Worm (Caenorhabditis elegans) whole organism, early embryonic: ENCODE data around the gene C16C8.14.

Experiments used
- B0310.2 ChIP-seq: sonication (generic microtip); optimal IDR thresholded peaks from 2 replicates; lab custom pipeline; 2016; ENCODE audit warnings: mild to moderate bottlenecking, missing genetic modification characterization, missing compliant biosample characterization
- F13C5.2 ChIP-seq: sonication (generic microtip); optimal IDR thresholded peaks from 2 replicates; lab custom pipeline; 2017; ENCODE audit warnings: mild to moderate bottlenecking, missing genetic modification characterization, inconsistent platforms, missing compliant biosample characterization
- aly-1 ChIP-seq: sonication (generic microtip); optimal IDR thresholded peaks from 2 replicates; lab custom pipeline; 2016; ENCODE audit warnings: missing genetic modification characterization, missing compliant biosample characterization
- ama-1 ChIP-seq: fragments of 150-350 bp; optimal IDR thresholded peaks from 2 replicates; lab custom pipeline; 2014
- ceh-13 ChIP-seq: fragments of 200-800 bp; sonication (Bioruptor generic); optimal IDR thresholded peaks from 2 replicates; lab custom pipeline; 2018; ENCODE audit warnings: mild to moderate bottlenecking, missing genetic modification characterization, missing compliant biosample characterization
- ceh-36 ChIP-seq: sonication (generic microtip); optimal IDR thresholded peaks from 2 replicates; lab custom pipeline; 2016; ENCODE audit warnings: missing genetic modification characterization, inconsistent platforms, missing compliant biosample characterization
- ets-7 ChIP-seq: sonication (generic microtip); optimal IDR thresholded peaks from 2 replicates; lab custom pipeline; 2016; ENCODE audit warnings: missing genotype, missing genetic modification characterization, missing compliant biosample characterization
- flt-1 ChIP-seq: fragments of 200-800 bp; sonication (Bioruptor generic); IDR thresholded peaks from 2 replicates; pipeline ENCODE4 v1.3.6; 2022; ENCODE audit warnings: missing genetic modification characterization, missing compliant biosample characterization
- hmbx-1 ChIP-seq: sonication (generic microtip); optimal IDR thresholded peaks from 2 replicates; lab custom pipeline; 2016; ENCODE audit warnings: mild to moderate bottlenecking, missing genetic modification characterization, missing compliant biosample characterization
- hmg-4 ChIP-seq: fragments of 200-800 bp; sonication (Bioruptor generic); optimal IDR thresholded peaks from 2 replicates; lab custom pipeline; 2018; ENCODE audit warnings: mild to moderate bottlenecking, missing genetic modification characterization, missing compliant biosample characterization
- hnd-1 ChIP-seq: sonication (generic microtip); optimal IDR thresholded peaks from 2 replicates; lab custom pipeline; 2016; ENCODE audit warnings: missing genetic modification characterization, missing compliant biosample characterization
- pes-1 ChIP-seq: fragments of 200-800 bp; sonication (Bioruptor generic); IDR thresholded peaks from 2 replicates; pipeline ENCODE4 v1.3.6; 2022; ENCODE audit warnings: missing genetic modification reagents, missing genetic modification characterization, missing compliant biosample characterization
- scrt-1 ChIP-seq: fragments of 200-800 bp; sonication (Bioruptor generic); IDR thresholded peaks from 2 replicates; pipeline ENCODE4 v1.3.6; 2022; ENCODE audit warnings: missing genetic modification characterization, missing compliant biosample characterization
- sea-1 ChIP-seq: fragments of 200-800 bp; sonication (Bioruptor generic); conservative IDR thresholded peaks from 2 replicates; pipeline ENCODE4 v1.3.6; 2022; ENCODE audit warnings: missing genetic modification characterization, missing compliant biosample characterization
- tbx-11 ChIP-seq: fragments of 200-800 bp; sonication (Bioruptor generic); IDR thresholded peaks from 2 replicates; pipeline ENCODE4 v1.3.6; 2022; ENCODE audit warnings: missing genetic modification characterization, missing compliant biosample characterization
- tbx-37 ChIP-seq: fragments of 200-800 bp; sonication (Bioruptor generic); conservative IDR thresholded peaks from 2 replicates; pipeline ENCODE4 v1.3.6; 2022; ENCODE audit warnings: missing genetic modification reagents, missing genetic modification characterization, missing compliant biosample characterization
- tra-4 ChIP-seq: sonication (generic microtip); optimal IDR thresholded peaks from 2 replicates; lab custom pipeline; 2017; ENCODE audit warnings: missing genetic modification characterization, missing compliant biosample characterization

The C16C8.14 gene

ce11 chrII:3439842-3440640 is 9.6 kb upstream of the C16C8.14 start:
- TF ChIP-seq scrt-1 (GFP tag; lab: Robert Waterston, UW) (no peak), aly-1 (tag; lab: Kevin White, UChicago) (no peak), tra-4 (tag; lab: Kevin White, UChicago) (no peak), ama-1 (lab: Kevin White, UChicago) (no peak), hmbx-1 (tag; lab: Kevin White, UChicago) (no peak), tbx-11 (GFP tag; lab: Robert Waterston, UW) (no peak)

- TF ChIP-seq B0310.2 (tag; lab: Kevin White, UChicago) (no peak), ama-1 (lab: Kevin White, UChicago) (no peak), hmbx-1 (tag; lab: Kevin White, UChicago) (no peak), flt-1 (GFP tag; lab: Robert Waterston, UW) (no peak), F13C5.2 (tag; lab: Kevin White, UChicago) (no peak), pes-1 (GFP tag; lab: Robert Waterston, UW) (no peak)
Measured at ce11 chrII:3440641-3440926, 9.0 kb upstream of the C16C8.14 start, which contains the start of gene C16C8.17. TSS of gene C16C8.17 (plus strand) at chrII:3440827.

ce11 chrII:3441377-3441776 is 8.2 kb upstream of the C16C8.14 start, which contains the start of gene C16C8.27:
TSS of gene C16C8.27 (plus strand) at chrII:3441677.
- TF ChIP-seq hmg-4 (no peak), tbx-37 (GFP tag; lab: Robert Waterston, UW) (no peak), tbx-11 (GFP tag; lab: Robert Waterston, UW) (no peak), pes-1 (GFP tag; lab: Robert Waterston, UW) (no peak), ets-7 (tag; lab: Kevin White, UChicago) (no peak), B0310.2 (tag; lab: Kevin White, UChicago) (no peak), scrt-1 (GFP tag; lab: Robert Waterston, UW) (no peak), hmbx-1 (tag; lab: Kevin White, UChicago) (no peak), ama-1 (lab: Kevin White, UChicago) (no peak), hnd-1 (no peak), aly-1 (tag; lab: Kevin White, UChicago) (no peak), F13C5.2 (tag; lab: Kevin White, UChicago) (no peak), tra-4 (tag; lab: Kevin White, UChicago) (no peak)

ce11 chrII:3443154-3443553 is 6.5 kb upstream of the C16C8.14 start, which contains the start of gene C16C8.22:
TSS of gene C16C8.22 (minus strand) at chrII:3443254.
- TF ChIP-seq hmg-4 (no peak), tbx-11 (GFP tag; lab: Robert Waterston, UW) (no peak), tbx-37 (GFP tag; lab: Robert Waterston, UW) (no peak), scrt-1 (GFP tag; lab: Robert Waterston, UW) (no peak), ets-7 (tag; lab: Kevin White, UChicago) (no peak), ama-1 (lab: Kevin White, UChicago) (no peak), sea-1 (GFP tag; lab: Robert Waterston, UW) (no peak), hnd-1 (no peak)

- TF ChIP-seq flt-1 (GFP tag; lab: Robert Waterston, UW), result no peak
- TF ChIP-seq hnd-1, result no peak
- no peak for TF ChIP-seq scrt-1 (GFP tag; lab: Robert Waterston, UW)
- no peak for TF ChIP-seq ceh-36 (tag; lab: Kevin White, UChicago)
- TF ChIP-seq F13C5.2 (tag; lab: Kevin White, UChicago), result no peak
Measured at ce11 chrII:3444280-3444679, 5.3 kb upstream of the C16C8.14 start, which contains the start of gene C16C8.4. TSS of gene C16C8.4 (minus strand) at chrII:3444380.

ce11 chrII:3445285-3445806 is 4.3 kb upstream of the C16C8.14 start, which contains the start of the genes C16C8.5 and C16C8.16:
TSS of gene C16C8.5 (minus strand) at chrII:3445385.
TSS of gene C16C8.16 (plus strand) at chrII:3445756.
- TF ChIP-seq aly-1 (tag; lab: Kevin White, UChicago) (no peak), ceh-36 (tag; lab: Kevin White, UChicago) (no peak), scrt-1 (GFP tag; lab: Robert Waterston, UW) (no peak), B0310.2 (tag; lab: Kevin White, UChicago) (no peak), flt-1 (GFP tag; lab: Robert Waterston, UW) (no peak), ama-1 (lab: Kevin White, UChicago) (no peak), ceh-13 (GFP tag; lab: Kevin White, UChicago) (no peak), hnd-1 (no peak), hmbx-1 (tag; lab: Kevin White, UChicago) (no peak)

- TF ChIP-seq F13C5.2 (tag; lab: Kevin White, UChicago) (no peak), sea-1 (GFP tag; lab: Robert Waterston, UW) (no peak), pes-1 (GFP tag; lab: Robert Waterston, UW) (no peak), B0310.2 (tag; lab: Kevin White, UChicago) (no peak), scrt-1 (GFP tag; lab: Robert Waterston, UW) (no peak), ceh-13 (GFP tag; lab: Kevin White, UChicago) (no peak), hnd-1 (no peak), tra-4 (tag; lab: Kevin White, UChicago) (no peak), ceh-36 (tag; lab: Kevin White, UChicago) (no peak), tbx-11 (GFP tag; lab: Robert Waterston, UW) (no peak), aly-1 (tag; lab: Kevin White, UChicago) (no peak), ama-1 (lab: Kevin White, UChicago) (no peak), hmg-4 (no peak), hmbx-1 (tag; lab: Kevin White, UChicago) (no peak)
Measured at ce11 chrII:3446647-3447046, 3.0 kb upstream of the C16C8.14 start, which contains the start of the genes C16C8.20 and gldi-6. TSS of gene C16C8.20 (plus strand) at chrII:3446947. TSS of gene gldi-6 (plus strand) at chrII:3446947.
